Worm (Caenorhabditis elegans): Measurements from ENCODE around the gene W03F9.11.

W03F9.11 gene

ce11 chrV:155215-155614, 14.1 kb upstream of the W03F9.11 start (continued):
- TF ChIP-seq madf-9 (GFP tag; conservative IDR thresholded peaks at IDR 0.05) (no peak), zfp-2 (tag; optimal IDR thresholded peaks at IDR 0.05) (no peak), ZK546.5 (tag; optimal IDR thresholded peaks at IDR 0.05) (no peak), jun-1 (tag; optimal IDR thresholded peaks at IDR 0.05) (no peak), arid-1 (GFP tag; conservative IDR thresholded peaks at IDR 0.05) (no peak), ces-1 (GFP tag; optimal IDR thresholded peaks at IDR 0.05) (no peak), dmd-9 (GFP tag; IDR thresholded peaks at IDR 0.05) (no peak), mxl-2 (GFP tag; conservative IDR thresholded peaks at IDR 0.05) (0 out of 2 replicates have a peak, but pooled peaks have one; percentile 22), T26A8.4 (GFP tag; IDR thresholded peaks at IDR 0.05) (no peak), zag-1 (tag; optimal IDR thresholded peaks at IDR 0.05) (no peak), ceh-28 (tag; optimal IDR thresholded peaks at IDR 0.05) (no peak), nhr-10 (tag; optimal IDR thresholded peaks at IDR 0.05) (no peak), F49E8.2 (tag; optimal IDR thresholded peaks at IDR 0.05; ENCODE audit: borderline replicate concordance) (no peak), lin-13 (GFP tag; optimal IDR thresholded peaks at IDR 0.05) (no peak), nhr-48 (tag; optimal IDR thresholded peaks at IDR 0.05) (peak; percentile 40), pha-4 (GFP tag; IDR thresholded peaks at IDR 0.05) (no peak), pha-4 (tag; optimal IDR thresholded peaks at IDR 0.05) (no peak), lin-29 (GFP tag; IDR thresholded peaks at IDR 0.05) (no peak), hif-1 (tag; optimal IDR thresholded peaks at IDR 0.05) (no peak), nhr-42 (GFP tag; IDR thresholded peaks at IDR 0.05) (no peak), lin-1 (GFP tag; IDR thresholded peaks at IDR 0.05) (no peak), sdz-12 (GFP tag; optimal IDR thresholded peaks at IDR 0.05) (no peak), egl-27 (tag; optimal IDR thresholded peaks at IDR 0.05) (no peak), ceh-62 (tag; optimal IDR thresholded peaks at IDR 0.05) (no peak), F10B5.3 (tag; optimal IDR thresholded peaks at IDR 0.05) (no peak), nhr-102 (tag; optimal IDR thresholded peaks at IDR 0.05) (no peak), tra-1 (GFP tag; IDR thresholded peaks at IDR 0.05) (no peak), ztf-11 (tag; optimal IDR thresholded peaks at IDR 0.05) (no peak), zfp-3 (GFP tag; conservative IDR thresholded peaks at IDR 0.05) (no peak), mep-1 (tag; optimal IDR thresholded peaks at IDR 0.05) (no peak), spr-1 (tag; optimal IDR thresholded peaks at IDR 0.05) (no peak), skn-1 (tag; optimal IDR thresholded peaks at IDR 0.05) (no peak), ceh-44 (GFP tag; IDR thresholded peaks at IDR 0.05) (no peak), Y5F2A.4 (GFP tag; optimal IDR thresholded peaks at IDR 0.05) (no peak), mdt-29 (GFP tag; IDR thresholded peaks at IDR 0.05) (no peak), zip-11 (GFP tag; IDR thresholded peaks at IDR 0.05) (no peak), nhr-41 (GFP tag; IDR thresholded peaks at IDR 0.05) (no peak), mdl-1 (tag; optimal IDR thresholded peaks at IDR 0.05) (peak; percentile 80 to 95), unc-62 (GFP tag; optimal IDR thresholded peaks at IDR 0.05 in 1 of 2) (no peak), unc-62 (tag; optimal IDR thresholded peaks at IDR 0.05) (no peak), madf-5 (GFP tag; IDR thresholded peaks at IDR 0.05) (no peak), lsy-2 (tag; optimal IDR thresholded peaks at IDR 0.05) (no peak), attf-4 (tag; optimal IDR thresholded peaks at IDR 0.05) (no peak), snpc-4 (tag; optimal IDR thresholded peaks at IDR 0.05) (no peak), nhr-25 (tag; optimal IDR thresholded peaks at IDR 0.05; ENCODE audit: borderline replicate concordance, insufficient read depth) (no peak), nhr-11 (tag; optimal IDR thresholded peaks at IDR 0.05) (no peak), lin-15B (tag; optimal IDR thresholded peaks at IDR 0.05) (no peak), ceh-82 (tag; optimal IDR thresholded peaks at IDR 0.05) (no peak), lir-3 (tag; optimal IDR thresholded peaks at IDR 0.05) (no peak), unc-130 (GFP tag; optimal IDR thresholded peaks at IDR 0.05) (no peak), Y48G9A.11 (GFP tag; IDR thresholded peaks at IDR 0.05) (no peak), saeg-2 (GFP tag; IDR thresholded peaks at IDR 0.05) (no peak), nhr-237 (tag; optimal IDR thresholded peaks at IDR 0.05) (no peak)
